Worm (Caenorhabditis elegans) whole organism, L3 larva: ENCODE results near the gene erg-28.

Experiments
- R02D3.7 ChIP-seq: fragments of 150-350 bp; optimal IDR thresholded peaks from 2 replicates; lab custom pipeline; 2014; ENCODE audit warnings: missing biosample characterization, missing genetic modification characterization
- fkh-10 ChIP-seq: sonication (generic microtip); optimal IDR thresholded peaks from 2 replicates; lab custom pipeline; 2017; ENCODE audit warnings: missing biosample characterization, missing genetic modification reagents, missing genetic modification characterization
- nhr-12 ChIP-seq: fragments of 150-350 bp; optimal IDR thresholded peaks from 2 replicates; lab custom pipeline; 2014; ENCODE audit warnings: missing biosample characterization, missing genetic modification characterization
- nhr-25 ChIP-seq: sonication (generic microtip); optimal IDR thresholded peaks from 2 replicates; lab custom pipeline; 2017; ENCODE audit warnings: missing biosample characterization, missing genetic modification characterization

DNA sequence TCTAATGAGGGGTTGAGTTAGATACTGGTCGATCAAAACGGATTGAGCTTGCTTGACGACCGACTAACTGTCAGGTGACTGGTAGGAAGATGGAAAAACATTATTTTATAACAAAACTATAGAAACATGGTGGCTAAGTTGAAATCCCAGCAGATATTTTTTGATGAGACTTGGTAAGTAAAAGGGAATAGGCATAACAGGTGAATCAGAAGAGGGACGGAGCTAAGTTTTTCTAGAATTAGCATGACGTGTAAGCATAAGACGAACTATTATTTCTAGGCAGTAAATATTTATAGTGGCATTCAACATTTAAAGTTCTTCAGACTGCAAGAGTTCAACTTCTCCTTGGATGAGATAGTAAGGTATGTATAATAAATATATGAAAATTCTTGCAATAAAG, 37.3 kb downstream of the erg-28 start, which contains the start of gene F56H9.8:
- TF ChIP-seq R02D3.7 (tag; lab: Kevin White, UChicago) = no peak
- TF ChIP-seq nhr-25 (tag; lab: Kevin White, UChicago) = no peak
- TF ChIP-seq fkh-10 (GFP tag; lab: Kevin White, UChicago) = no peak
- no peak for TF ChIP-seq nhr-12
